Worm (Caenorhabditis elegans): ENCODE results near the gene mbl-1.

mbl-1 gene

ce11 chrX:17042946-17043345 lies 64.5 kb downstream of the mbl-1 start, which contains the start of gene F35B3.7 (continued):
- TF ChIP-seq nhr-20 (tag; optimal IDR thresholded peaks at IDR 0.05) = peak; percentile 49

- no peak for TF ChIP-seq F16B12.6 (tag; optimal IDR thresholded peaks at IDR 0.05)
- no peak for TF ChIP-seq grh-1 (GFP tag; IDR thresholded peaks at IDR 0.05)
- TF ChIP-seq snu-23 (GFP tag; optimal IDR thresholded peaks at IDR 0.05) = no peak
- TF ChIP-seq ceh-82 (tag; optimal IDR thresholded peaks at IDR 0.05) = no peak
- TF ChIP-seq zag-1 (tag; optimal IDR thresholded peaks at IDR 0.05) = no peak
These were observed 67.1 kb downstream of the mbl-1 start, which contains the start of gene C30G4.2 for ce11 chrX:17045529-17045928. Gene C30G4.2, minus strand, starts transcription at chrX:17045629.

ce11 chrX:17054121-17054520 lies 75.7 kb downstream of the mbl-1 start:
- peak in 1 of 2 experiments; percentile 0 for TF ChIP-seq lsy-2 (tag; optimal IDR thresholded peaks at IDR 0.05)
- peak in 2 of 6 experiments; percentile 22 to 64 for TF ChIP-seq elt-3 (tag; optimal IDR thresholded peaks at IDR 0.05)
- peak; percentile 50 for TF ChIP-seq lin-14 (GFP tag; optimal IDR thresholded peaks at IDR 0.05)
- peak in 1 of 3 experiments; percentile 15 for TF ChIP-seq dpl-1 (GFP tag; optimal IDR thresholded peaks at IDR 0.05)
- no peak for TF ChIP-seq tlp-1 (tag; optimal IDR thresholded peaks at IDR 0.05)
- TF ChIP-seq jun-1 (tag; optimal IDR thresholded peaks at IDR 0.05) = no peak
- TF ChIP-seq zag-1 (tag; optimal IDR thresholded peaks at IDR 0.05) = no peak
- peak; percentile 68 for TF ChIP-seq nhr-85 (tag)
- TF ChIP-seq lin-13 (GFP tag; optimal IDR thresholded peaks at IDR 0.05) = peak; percentile 30
- TF ChIP-seq efl-3 (GFP tag; optimal IDR thresholded peaks at IDR 0.05) = no peak
- no peak for TF ChIP-seq rnt-1 (tag; optimal IDR thresholded peaks at IDR 0.05)
- no peak for TF ChIP-seq elt-2 (tag; optimal IDR thresholded peaks at IDR 0.05)
- TF ChIP-seq nhr-20 (tag; optimal IDR thresholded peaks at IDR 0.05) = peak; percentile 46
- TF ChIP-seq lir-3 (tag; optimal IDR thresholded peaks at IDR 0.05; ENCODE audit: poor library complexity) = no peak
- TF ChIP-seq nhr-19 (GFP tag; conservative IDR thresholded peaks at IDR 0.05) = 0 out of 2 replicates have a peak, but pooled peaks have one; percentile 14
- peak; percentile 7 for TF ChIP-seq tbx-2 (tag; optimal IDR thresholded peaks at IDR 0.05)
- TF ChIP-seq nhr-90 (tag; optimal IDR thresholded peaks at IDR 0.05; ENCODE audit: poor library complexity) = peak; percentile 43
- peak; percentile 88 for TF ChIP-seq blmp-1 (tag; optimal IDR thresholded peaks at IDR 0.05)
- TF ChIP-seq fkh-10 (GFP tag; optimal IDR thresholded peaks at IDR 0.05) = no peak
- TF ChIP-seq snu-23 (GFP tag; optimal IDR thresholded peaks at IDR 0.05) = peak; percentile 18
- TF ChIP-seq mdl-1 (tag; optimal IDR thresholded peaks at IDR 0.05) = peak in 1 of 2 experiments; percentile 21
- peak; percentile 55 for TF ChIP-seq nhr-71 (tag; optimal IDR thresholded peaks at IDR 0.05)
- TF ChIP-seq unc-62 (GFP tag; optimal IDR thresholded peaks at IDR 0.05) = no peak
- no peak for TF ChIP-seq egl-27 (tag; optimal IDR thresholded peaks at IDR 0.05)
- no peak for TF ChIP-seq ceh-8 (GFP tag; optimal IDR thresholded peaks at IDR 0.05)

- TF ChIP-seq sox-4 (tag; optimal IDR thresholded peaks at IDR 0.05) = no peak
- no peak for TF ChIP-seq egl-13 (tag; optimal IDR thresholded peaks at IDR 0.05)
- TF ChIP-seq sup-37 (GFP tag; optimal IDR thresholded peaks at IDR 0.05) = no peak
- TF ChIP-seq fkh-8 (tag; optimal IDR thresholded peaks at IDR 0.05) = peak; percentile 23
- TF ChIP-seq snu-23 (GFP tag; optimal IDR thresholded peaks at IDR 0.05) = peak; percentile 6
- TF ChIP-seq skn-1 (tag; optimal IDR thresholded peaks at IDR 0.05) = no peak
- no peak for TF ChIP-seq tbx-2 (tag; optimal IDR thresholded peaks at IDR 0.05)
- peak; percentile 15 to 18 for TF ChIP-seq lsy-2 (tag; optimal IDR thresholded peaks at IDR 0.05)
- TF ChIP-seq nhr-71 (tag; optimal IDR thresholded peaks at IDR 0.05) = peak; percentile 60
- TF ChIP-seq rnt-1 (tag; optimal IDR thresholded peaks at IDR 0.05) = peak; percentile 37
- TF ChIP-seq lin-39 (tag; optimal IDR thresholded peaks at IDR 0.05) = peak; percentile 10
- TF ChIP-seq hlh-17 (GFP tag; optimal IDR thresholded peaks at IDR 0.05; ENCODE audit: borderline replicate concordance) = no peak
- no peak for TF ChIP-seq nhr-237 (tag; optimal IDR thresholded peaks at IDR 0.05)
- no peak for TF ChIP-seq alr-1 (tag; optimal IDR thresholded peaks at IDR 0.05; ENCODE audit: borderline replicate concordance)
- no peak for TF ChIP-seq grh-1 (GFP tag; IDR thresholded peaks at IDR 0.05)
These were observed 77.0 kb downstream of the mbl-1 start, which contains the start of gene gcy-11 for ce11 chrX:17055481-17055835. Gene gcy-11, minus strand, starts transcription at chrX:17055581.
